Worm (Caenorhabditis elegans) whole organism, young adult: Measurements from ENCODE around the gene npr-31.

Experiments used
- B0019.2 ChIP-seq: fragments of 200-800 bp; sonication (Bioruptor generic); conservative IDR thresholded peaks from 2 replicates; pipeline ENCODE4 v1.3.6; 2022; ENCODE audit warnings: missing genetic modification reagents, missing genetic modification characterization, missing compliant biosample characterization
- C17E4.6 ChIP-seq: fragments of 200-800 bp; sonication (Bioruptor generic); IDR thresholded peaks from 2 replicates; pipeline ENCODE4 v1.3.6; 2022; ENCODE audit warnings: missing genetic modification reagents, missing genetic modification characterization, missing compliant biosample characterization
- F10E7.11 ChIP-seq: sonication (generic microtip); optimal IDR thresholded peaks from 2 replicates; lab custom pipeline; 2017; ENCODE audit warnings: mild to moderate bottlenecking, missing genetic modification characterization, moderate library complexity, missing compliant biosample characterization
- F22D6.2 ChIP-seq: sonication (generic microtip); optimal IDR thresholded peaks from 2 replicates; lab custom pipeline; 2016; ENCODE audit warnings: mild to moderate bottlenecking, missing genetic modification characterization, missing compliant biosample characterization
- F23B12.7 ChIP-seq: sonication (generic microtip); optimal IDR thresholded peaks from 2 replicates; lab custom pipeline; 2017; ENCODE audit warnings: missing genetic modification characterization, mild to moderate bottlenecking, missing compliant biosample characterization, antibody characterized with exemption, moderate library complexity; ENCODE audit not compliant: insufficient read depth
- F49E8.2 ChIP-seq: sonication (generic microtip); optimal IDR thresholded peaks from 3 replicates; lab custom pipeline; 2017; ENCODE audit warnings: missing genetic modification characterization, mild to moderate bottlenecking, missing compliant biosample characterization, antibody characterized with exemption, moderate library complexity; ENCODE audit not compliant: insufficient read depth
- F52B5.7 ChIP-seq: sonication (generic microtip); optimal IDR thresholded peaks from 2 replicates; lab custom pipeline; 2016; ENCODE audit warnings: mild to moderate bottlenecking, missing genetic modification characterization, missing compliant biosample characterization
- F55B11.4 ChIP-seq: sonication (generic microtip); optimal IDR thresholded peaks from 2 replicates; lab custom pipeline; 2016; ENCODE audit warnings: missing compliant biosample characterization, missing genetic modification characterization, borderline replicate concordance; ENCODE audit not compliant: insufficient read depth
- F57C9.4 ChIP-seq: sonication (generic microtip); optimal IDR thresholded peaks from 2 replicates; lab custom pipeline; 2017; ENCODE audit warnings: mild to moderate bottlenecking, missing genetic modification characterization, missing compliant biosample characterization
- K12H6.12 ChIP-seq: fragments of 200-800 bp; sonication (Bioruptor generic); optimal IDR thresholded peaks from 2 replicates; lab custom pipeline; 2018; ENCODE audit warnings: mild to moderate bottlenecking, missing genetic modification characterization, missing compliant biosample characterization
- Y79H2A.3 ChIP-seq: fragments of 200-800 bp; sonication (Bioruptor generic); conservative IDR thresholded peaks from 2 replicates; pipeline ENCODE4 v1.3.6; 2022; ENCODE audit warnings: missing genetic modification reagents, missing genetic modification characterization, missing compliant biosample characterization
- Y95B8A.8 ChIP-seq: fragments of 200-800 bp; sonication (Bioruptor generic); IDR thresholded peaks from 2 replicates; pipeline ENCODE4 v1.3.6; 2022; ENCODE audit warnings: missing genetic modification reagents, missing genetic modification characterization, missing compliant biosample characterization
- ZK185.1 ChIP-seq: sonication (generic microtip); optimal IDR thresholded peaks from 2 replicates; lab custom pipeline; 2016; ENCODE audit warnings: mild to moderate bottlenecking, missing genetic modification characterization, missing compliant biosample characterization; ENCODE audit not compliant: poor library complexity, severe bottlenecking
- atf-7 ChIP-seq: sonication (generic microtip); optimal IDR thresholded peaks from 2 replicates; lab custom pipeline; 2017; ENCODE audit warnings: mild to moderate bottlenecking, missing genetic modification characterization, missing compliant biosample characterization
- attf-3 ChIP-seq: fragments of 200-800 bp; sonication (Bioruptor generic); conservative IDR thresholded peaks from 2 replicates; pipeline ENCODE4 v1.3.6; 2022; ENCODE audit warnings: missing genetic modification reagents, missing genetic modification characterization, missing compliant biosample characterization
- attf-5 ChIP-seq: fragments of 200-800 bp; sonication (Bioruptor generic); optimal IDR thresholded peaks from 2 replicates; lab custom pipeline; 2018; ENCODE audit warnings: mild to moderate bottlenecking, missing genetic modification characterization, missing compliant biosample characterization
- bed-1 ChIP-seq: fragments of 200-800 bp; sonication (Bioruptor generic); IDR thresholded peaks from 2 replicates; pipeline ENCODE4 v1.3.6; 2022; ENCODE audit warnings: missing genetic modification reagents, missing genetic modification characterization, missing compliant biosample characterization
- bed-2 ChIP-seq: fragments of 200-800 bp; sonication (Bioruptor generic); IDR thresholded peaks from 2 replicates; pipeline ENCODE4 v1.3.6; 2022; ENCODE audit warnings: missing genetic modification reagents, missing genetic modification characterization, missing compliant biosample characterization
- cebp-1 ChIP-seq, 2 experiments: fragments of 200-800 bp in 1 of 2; sonication (Bioruptor generic) in 1 of 2; sonication (generic microtip) in 1 of 2; IDR thresholded peaks in 1 of 2; optimal IDR thresholded peaks in 1 of 2; 2 replicates each; pipeline versions ENCODE4 v1.3.6 to Lab custom; 2017 to 2022; ENCODE audit warnings: missing compliant biosample characterization in 2 of 2, missing genetic modification characterization in 2 of 2, mild to moderate bottlenecking in 1 of 2, missing genetic modification reagents in 1 of 2, moderate library complexity in 1 of 2
- cebp-2 ChIP-seq: fragments of 200-800 bp; sonication (Bioruptor generic); IDR thresholded peaks from 2 replicates; pipeline ENCODE4 v1.3.6; 2022; ENCODE audit warnings: missing genetic modification characterization, missing compliant biosample characterization
- ceh-91 ChIP-seq: fragments of 200-800 bp; sonication (Bioruptor generic); IDR thresholded peaks from 2 replicates; pipeline ENCODE4 v1.3.6; 2022; ENCODE audit warnings: missing genetic modification reagents, missing genetic modification characterization, missing compliant biosample characterization
- chd-7 ChIP-seq: sonication (generic microtip); optimal IDR thresholded peaks from 2 replicates; lab custom pipeline; 2016; ENCODE audit warnings: mild to moderate bottlenecking, missing genetic modification characterization, moderate library complexity, missing compliant biosample characterization
- dpff-1 ChIP-seq: sonication (generic microtip); optimal IDR thresholded peaks from 2 replicates; lab custom pipeline; 2017; ENCODE audit warnings: mild to moderate bottlenecking, missing genetic modification characterization, missing compliant biosample characterization
- dpl-1 ChIP-seq: fragments of 150-350 bp; optimal IDR thresholded peaks from 2 replicates; lab custom pipeline; 2014; ENCODE audit warnings: missing biosample characterization, missing genetic modification reagents, missing genetic modification characterization
- egrh-3 ChIP-seq: fragments of 200-800 bp; sonication (Bioruptor generic); IDR thresholded peaks from 2 replicates; pipeline ENCODE4 v1.3.6; 2022; ENCODE audit warnings: missing genetic modification reagents, missing genetic modification characterization, missing compliant biosample characterization
- gei-17 ChIP-seq: fragments of 200-800 bp; sonication (Bioruptor generic); optimal IDR thresholded peaks from 2 replicates; lab custom pipeline; 2018; ENCODE audit warnings: mild to moderate bottlenecking, missing genetic modification characterization, missing compliant biosample characterization
- hlh-26 ChIP-seq: fragments of 200-800 bp; sonication (Bioruptor generic); conservative IDR thresholded peaks from 2 replicates; pipeline ENCODE4 v1.3.6; 2022; ENCODE audit warnings: missing genetic modification reagents, missing genetic modification characterization, missing compliant biosample characterization
- hmg-1.2 ChIP-seq: fragments of 200-800 bp; sonication (Bioruptor generic); IDR thresholded peaks from 2 replicates; pipeline ENCODE4 v1.3.6; 2022; ENCODE audit warnings: missing genetic modification reagents, missing genetic modification characterization, missing compliant biosample characterization
- let-526 ChIP-seq: fragments of 200-800 bp; sonication (Bioruptor generic); IDR thresholded peaks from 2 replicates; pipeline ENCODE4 v1.3.6; 2022; ENCODE audit warnings: missing genetic modification reagents, missing genetic modification characterization, missing compliant biosample characterization
- lin-26 ChIP-seq: fragments of 200-800 bp; sonication (Bioruptor generic); IDR thresholded peaks from 2 replicates; pipeline ENCODE4 v1.3.6; 2022; ENCODE audit warnings: missing genetic modification reagents, missing genetic modification characterization, missing compliant biosample characterization
- lir-1 ChIP-seq: fragments of 200-800 bp; sonication (Bioruptor generic); conservative IDR thresholded peaks from 2 replicates; pipeline ENCODE4 v1.3.6; 2022; ENCODE audit warnings: missing genetic modification reagents, missing genetic modification characterization, missing compliant biosample characterization
- madf-10 ChIP-seq: sonication (generic microtip); optimal IDR thresholded peaks from 2 replicates; lab custom pipeline; 2016; ENCODE audit warnings: mild to moderate bottlenecking, missing genetic modification characterization, missing compliant biosample characterization
- nfya-1 ChIP-seq: sonication (generic microtip); optimal IDR thresholded peaks from 2 replicates; lab custom pipeline; 2017; ENCODE audit warnings: antibody characterized with exemption, missing compliant biosample characterization, missing genetic modification characterization, borderline replicate concordance; ENCODE audit not compliant: insufficient read depth
- nfyb-1 ChIP-seq: fragments of 200-800 bp; sonication (Bioruptor generic); IDR thresholded peaks from 2 replicates; pipeline ENCODE4 v1.3.6; 2022; ENCODE audit warnings: missing genetic modification reagents, missing genetic modification characterization, missing compliant biosample characterization
- nhr-179 ChIP-seq: sonication (generic microtip); optimal IDR thresholded peaks from 2 replicates; lab custom pipeline; 2016; ENCODE audit warnings: mild to moderate bottlenecking, missing genetic modification characterization, missing compliant biosample characterization
- nhr-27 ChIP-seq: fragments of 200-800 bp; sonication (Bioruptor generic); optimal IDR thresholded peaks from 2 replicates; lab custom pipeline; 2018; ENCODE audit warnings: mild to moderate bottlenecking, missing genetic modification characterization, moderate library complexity, missing compliant biosample characterization
- pha-4 ChIP-seq: fragments of 150-350 bp; sonication (generic microtip); optimal IDR thresholded peaks from 2 replicates; lab custom pipeline; 2014; ENCODE audit warnings: missing biosample characterization, missing genetic modification reagents, missing genetic modification characterization
- rcor-1 ChIP-seq: fragments of 200-800 bp; sonication (Bioruptor generic); IDR thresholded peaks from 2 replicates; pipeline ENCODE4 v1.3.6; 2022; ENCODE audit warnings: missing genetic modification reagents, missing genetic modification characterization, missing compliant biosample characterization
- sea-2 ChIP-seq: fragments of 200-800 bp; sonication (Bioruptor generic); IDR thresholded peaks from 2 replicates; pipeline ENCODE4 v1.3.6; 2022; ENCODE audit warnings: missing genetic modification characterization, missing compliant biosample characterization
- snpc-1.1 ChIP-seq: sonication (generic microtip); optimal IDR thresholded peaks from 2 replicates; lab custom pipeline; 2017; ENCODE audit warnings: missing genetic modification characterization, mild to moderate bottlenecking, missing compliant biosample characterization, antibody characterized with exemption, moderate library complexity, missing genotype, missing genetic modification reagents; ENCODE audit not compliant: insufficient read depth
- tbp1 ChIP-seq: fragments of 200-800 bp; sonication (Bioruptor generic); optimal IDR thresholded peaks from 2 replicates; lab custom pipeline; 2018; ENCODE audit warnings: mild to moderate bottlenecking, missing genetic modification characterization, missing compliant biosample characterization
- tbx-9 ChIP-seq: sonication (generic microtip); optimal IDR thresholded peaks from 2 replicates; lab custom pipeline; 2016; ENCODE audit warnings: borderline replicate concordance, missing genetic modification characterization, inconsistent platforms, missing compliant biosample characterization
- unc-130 ChIP-seq: sonication (generic microtip); optimal IDR thresholded peaks from 2 replicates; lab custom pipeline; 2016; ENCODE audit warnings: missing genetic modification reagents, missing genetic modification characterization, missing compliant biosample characterization
- unc-62 ChIP-seq: fragments of 150-350 bp; optimal IDR thresholded peaks from 2 replicates; lab custom pipeline; 2014; ENCODE audit warnings: missing biosample characterization, missing genetic modification reagents, missing genetic modification characterization
- ztf-25 ChIP-seq: fragments of 200-800 bp; sonication (Bioruptor generic); IDR thresholded peaks from 2 replicates; pipeline ENCODE4 v1.3.6; 2022; ENCODE audit warnings: missing genetic modification reagents, missing genetic modification characterization, missing compliant biosample characterization
- ztf-28 ChIP-seq: fragments of 200-800 bp; sonication (Bioruptor generic); IDR thresholded peaks from 2 replicates; pipeline ENCODE4 v1.3.6; 2022; ENCODE audit warnings: missing genetic modification reagents, missing genetic modification characterization, missing compliant biosample characterization

Gene npr-31

ce11 chrII:7104794-7105613 is 39.4 kb upstream of the npr-31 start, which contains the start of the genes farl-11 and rpl-33 (continued):
- no peak for TF ChIP-seq nhr-179 (tag; lab: Kevin White, UChicago)
- TF ChIP-seq rcor-1: no peak
- TF ChIP-seq snpc-1.1 (tag; lab: Kevin White, UChicago): no peak
- TF ChIP-seq C17E4.6: no peak
- peak; percentile 72 for TF ChIP-seq attf-5
- no peak for TF ChIP-seq F22D6.2 (tag; lab: Kevin White, UChicago)
- TF ChIP-seq tbp1 (GFP tag; lab: Kevin White, UChicago): peak; percentile 29
- TF ChIP-seq nfyb-1 (GFP tag; lab: Robert Waterston, UW): no peak
- no peak for TF ChIP-seq bed-2 (GFP tag; lab: Robert Waterston, UW)
- no peak for TF ChIP-seq ceh-91
- no peak for TF ChIP-seq lin-26
- TF ChIP-seq B0019.2: no peak
- TF ChIP-seq ZK185.1 (tag; lab: Kevin White, UChicago): peak; percentile 37
- no peak for TF ChIP-seq tbx-9 (tag; lab: Kevin White, UChicago)
- no peak for TF ChIP-seq hlh-26
- no peak for TF ChIP-seq F49E8.2 (tag; lab: Kevin White, UChicago)
- no peak for TF ChIP-seq unc-130 (GFP tag; lab: Kevin White, UChicago)
- TF ChIP-seq nhr-27 (tag; lab: Kevin White, UChicago): no peak
- no peak for TF ChIP-seq dpff-1 (tag; lab: Kevin White, UChicago)
- no peak for TF ChIP-seq atf-7 (tag; lab: Kevin White, UChicago)
- peak; percentile 56 for TF ChIP-seq K12H6.12
- TF ChIP-seq attf-3 (GFP tag; lab: Robert Waterston, UW): peak; percentile 99
- no peak for TF ChIP-seq dpl-1 (GFP tag; lab: Kevin White, UChicago)
- no peak for TF ChIP-seq cebp-2
- TF ChIP-seq pha-4 (tag; lab: Kevin White, UChicago): peak; percentile 76
- no peak for TF ChIP-seq bed-1 (GFP tag; lab: Robert Waterston, UW)
- no peak for TF ChIP-seq nfya-1 (tag; lab: Kevin White, UChicago)
- TF ChIP-seq cebp-1 (GFP tag; IDR thresholded peaks at IDR 0.05; lab: Robert Waterston, UW): no peak
- peak; percentile 43 for TF ChIP-seq cebp-1 (tag; optimal IDR thresholded peaks at IDR 0.05; lab: Kevin White, UChicago)
- TF ChIP-seq lir-1: no peak
- no peak for TF ChIP-seq unc-62 (GFP tag; lab: Kevin White, UChicago)
- no peak for TF ChIP-seq F10E7.11
- TF ChIP-seq F52B5.7 (tag; lab: Kevin White, UChicago): no peak
- no peak for TF ChIP-seq ztf-28 (GFP tag; lab: Robert Waterston, UW)
- TF ChIP-seq Y79H2A.3 (GFP tag; lab: Robert Waterston, UW): no peak
- TF ChIP-seq gei-17 (GFP tag; lab: Kevin White, UChicago): no peak
- TF ChIP-seq hmg-1.2 (GFP tag; lab: Robert Waterston, UW): no peak; the same call in 1 of the 2 replicates
- TF ChIP-seq madf-10 (tag; lab: Kevin White, UChicago): no peak
- TF ChIP-seq F57C9.4 (tag; lab: Kevin White, UChicago): no peak
- no peak for TF ChIP-seq sea-2
- no peak for TF ChIP-seq chd-7 (tag; lab: Kevin White, UChicago)
- peak; percentile 89 for TF ChIP-seq F23B12.7 (tag; lab: Kevin White, UChicago)
- TF ChIP-seq ztf-25 (GFP tag; lab: Robert Waterston, UW): no peak
- TF ChIP-seq egrh-3 (GFP tag; lab: Robert Waterston, UW): no peak
- no peak for TF ChIP-seq F55B11.4 (tag; lab: Kevin White, UChicago)
- no peak for TF ChIP-seq Y95B8A.8 (GFP tag; lab: Robert Waterston, UW)
- TF ChIP-seq let-526 (GFP tag; lab: Robert Waterston, UW): no peak
